Worm (Caenorhabditis elegans) whole organism, late embryonic: ENCODE measurements around the gene F54D8.6.

ENCODE experiments used
- pha-4 ChIP-seq: fragments of 150-350 bp; optimal IDR thresholded peaks from 2 replicates; lab custom pipeline; 2018; ENCODE audit warnings: missing biosample characterization, missing genetic modification reagents, missing genetic modification characterization
- zip-5 ChIP-seq: sonication (generic microtip); optimal IDR thresholded peaks from 2 replicates; lab custom pipeline; 2016; ENCODE audit warnings: missing genetic modification characterization, missing compliant biosample characterization

Gene F54D8.6

DNA sequence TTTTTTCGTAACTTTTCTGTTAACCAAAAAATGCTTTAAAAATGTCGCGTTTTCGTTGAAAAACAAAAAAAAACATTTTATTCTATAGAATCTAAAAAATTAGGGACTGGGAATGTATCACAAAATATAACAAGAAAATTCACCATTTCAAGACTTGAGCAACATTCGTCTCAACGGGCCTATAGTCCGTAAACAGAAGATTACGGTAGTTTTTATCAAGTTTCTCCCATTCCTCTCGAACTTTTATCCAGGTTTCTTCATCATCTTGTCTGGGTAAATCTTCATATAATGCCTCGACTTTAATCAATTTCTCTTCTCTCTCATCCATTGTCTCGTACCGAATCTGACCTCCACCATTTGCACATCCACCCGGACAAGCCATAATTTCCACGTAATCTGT lies 52.6 kb downstream of the F54D8.6 start:
- TF ChIP-seq pha-4 (tag; lab: Kevin White, UChicago), result no peak
- TF ChIP-seq zip-5, result no peak
